Worm (Caenorhabditis elegans) whole organism, L1 larva: Measurements from ENCODE around the gene gos-28.
A peak's percentile ranks its signal among the peaks of the same experiment; 100 is the strongest.

Experiments used
- ama-1 ChIP-seq: fragments of 150-350 bp; optimal IDR thresholded peaks from 2 replicates; lab custom pipeline; 2014
- fos-1 ChIP-seq: fragments of 150-350 bp; optimal IDR thresholded peaks from 2 replicates; lab custom pipeline; 2014; ENCODE audit warnings: missing biosample characterization, missing genetic modification characterization
- jun-1 ChIP-seq: fragments of 150-350 bp; optimal IDR thresholded peaks from 2 replicates; lab custom pipeline; 2014; ENCODE audit warnings: missing biosample characterization, missing genetic modification reagents, missing genetic modification characterization
- lsy-2 ChIP-seq, 2 experiments: fragments of 150-350 bp; optimal IDR thresholded peaks; 2 replicates each; lab custom pipeline; 2014; ENCODE audit warnings: missing biosample characterization in 2 of 2, missing genetic modification characterization in 2 of 2
- mdl-1 ChIP-seq, 2 experiments: fragments of 150-350 bp; optimal IDR thresholded peaks; 2 replicates each; lab custom pipeline; 2014 to 2017; ENCODE audit warnings: missing biosample characterization in 2 of 2, missing genetic modification characterization in 2 of 2, inconsistent platforms in 1 of 2
- swsn-7 ChIP-seq: sonication (generic microtip); optimal IDR thresholded peaks from 2 replicates; lab custom pipeline; 2016; ENCODE audit warnings: missing genetic modification characterization, missing compliant biosample characterization
- unc-130 ChIP-seq: fragments of 150-350 bp; optimal IDR thresholded peaks from 2 replicates; lab custom pipeline; 2017; ENCODE audit warnings: missing biosample characterization, missing genetic modification characterization, inconsistent platforms
- ztf-11 ChIP-seq, 2 experiments: sonication (generic microtip); optimal IDR thresholded peaks; 2 replicates each; lab custom pipeline; 2016 to 2017; ENCODE audit warnings: missing genetic modification characterization in 2 of 2, missing biosample characterization in 1 of 2, missing compliant biosample characterization in 1 of 2
- ztf-4 ChIP-seq: fragments of 150-350 bp; optimal IDR thresholded peaks from 2 replicates; lab custom pipeline; 2014; ENCODE audit warnings: missing biosample characterization, missing genetic modification characterization

DNA sequence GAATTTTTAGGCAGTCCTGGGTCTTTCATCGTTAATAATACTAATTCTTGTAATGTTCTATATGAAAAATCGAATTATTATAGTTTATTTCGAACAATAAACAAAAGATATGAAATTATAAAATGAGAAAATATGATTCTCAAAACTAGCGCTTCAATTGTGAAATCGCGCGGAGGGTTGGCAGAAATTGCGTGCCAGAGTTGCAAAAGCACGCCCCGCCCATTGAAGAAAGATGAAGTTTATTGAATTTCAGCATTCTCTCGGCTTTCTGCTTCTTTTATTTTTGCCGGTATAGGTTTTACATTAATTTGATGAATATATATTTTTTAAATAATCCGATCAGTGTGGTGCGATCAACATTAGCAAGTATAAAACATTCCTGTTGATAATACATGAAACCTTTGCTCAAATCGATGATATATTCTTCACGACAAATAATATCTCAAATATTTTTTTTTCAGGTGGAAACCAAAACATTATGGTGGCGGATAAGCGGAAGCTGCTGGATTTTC lies 10.1 kb upstream of the gos-28 start, which contains the start of the genes eco-1 and hmgr-1:
- TF ChIP-seq unc-130 (tag; lab: Kevin White, UChicago) (no peak), ztf-4 (tag; lab: Kevin White, UChicago) (no peak), ama-1 (no peak), ztf-11 (tag; optimal IDR thresholded peaks at IDR 0.05; lab: Kevin White, UChicago) (no peak), lsy-2 (tag; optimal IDR thresholded peaks at IDR 0.05; lab: Kevin White, UChicago) (peak; percentile 55 to 62), jun-1 (no peak), fos-1 (tag; lab: Kevin White, UChicago) (no peak), swsn-7 (tag; lab: Kevin White, UChicago) (peak; percentile 53), mdl-1 (tag; optimal IDR thresholded peaks at IDR 0.05; lab: Kevin White, UChicago) (peak in 1 of 2 experiments; percentile 15)
